Fruit fly (Drosophila melanogaster) whole organism, prepupa: Measurements from ENCODE around the gene Lrrk.

Experiments
- Blimp-1 ChIP-seq: fragments of 200-800 bp; sonication (Bioruptor generic); optimal IDR thresholded peaks from 3 replicates; lab custom pipeline; 2017; ENCODE audit warnings: missing biosample characterization, missing genetic modification characterization, mild to moderate bottlenecking, moderate library complexity, missing genetic modification reagents
- CG10669 ChIP-seq: fragments of 200-800 bp; sonication (Bioruptor generic); optimal IDR thresholded peaks from 3 replicates; lab custom pipeline; 2018; ENCODE audit warnings: missing biosample characterization, mild to moderate bottlenecking, missing genetic modification characterization, moderate library complexity
- CG15336 ChIP-seq: fragments of 200-800 bp; sonication (Bioruptor generic); IDR thresholded peaks from 2 replicates; pipeline ENCODE4 v1.3.6; 2022; ENCODE audit warnings: missing biosample characterization, missing genetic modification characterization
- CG1621 ChIP-seq: fragments of 200-800 bp; sonication (Bioruptor generic); optimal IDR thresholded peaks from 3 replicates; lab custom pipeline; 2018; ENCODE audit warnings: missing biosample characterization, mild to moderate bottlenecking, missing genetic modification characterization
- CG31627 ChIP-seq: fragments of 200-800 bp; sonication (Bioruptor generic); optimal IDR thresholded peaks from 3 replicates; lab custom pipeline; 2016; ENCODE audit warnings: missing biosample characterization, missing genetic modification characterization
- CG32006 ChIP-seq: fragments of 200-800 bp; sonication (Bioruptor generic); optimal IDR thresholded peaks from 3 replicates; lab custom pipeline; 2017; ENCODE audit warnings: missing biosample characterization, mild to moderate bottlenecking, missing genetic modification characterization
- CG3919 ChIP-seq: fragments of 200-800 bp; sonication (Bioruptor generic); optimal IDR thresholded peaks from 3 replicates; lab custom pipeline; 2016; ENCODE audit warnings: missing biosample characterization, missing genetic modification characterization
- CG6163 ChIP-seq: fragments of 200-800 bp; sonication (Bioruptor generic); IDR thresholded peaks from 3 replicates; pipeline ENCODE4 v1.3.6; 2022; ENCODE audit warnings: missing biosample characterization, missing genetic modification characterization
- CG6276 ChIP-seq: fragments of 200-800 bp; sonication (Bioruptor generic); optimal IDR thresholded peaks from 2 replicates; lab custom pipeline; 2017; ENCODE audit warnings: missing biosample characterization, mild to moderate bottlenecking, missing genetic modification characterization
- CG6808 ChIP-seq: fragments of 200-800 bp; sonication (Bioruptor generic); optimal IDR thresholded peaks from 3 replicates; lab custom pipeline; 2017; ENCODE audit warnings: missing biosample characterization, missing genetic modification characterization, mild to moderate bottlenecking, moderate library complexity, missing genetic modification reagents
- CG6854 ChIP-seq: fragments of 200-800 bp; sonication (Bioruptor generic); optimal IDR thresholded peaks from 2 replicates; lab custom pipeline; 2017; ENCODE audit warnings: missing biosample characterization, mild to moderate bottlenecking, missing genetic modification characterization
- CG7368 ChIP-seq: fragments of 200-800 bp; sonication (Bioruptor generic); optimal IDR thresholded peaks from 3 replicates; lab custom pipeline; 2016; ENCODE audit warnings: missing biosample characterization, missing genetic modification characterization
- CG8119 ChIP-seq: fragments of 200-800 bp; sonication (Bioruptor generic); IDR thresholded peaks from 3 replicates; pipeline ENCODE4 v1.3.6; 2022; ENCODE audit warnings: missing biosample characterization, missing genetic modification characterization
- CG8632 ChIP-seq: fragments of 200-800 bp; sonication (Bioruptor generic); optimal IDR thresholded peaks from 3 replicates; lab custom pipeline; 2016; ENCODE audit warnings: missing biosample characterization, missing genetic modification characterization
- CG9139 ChIP-seq: fragments of 200-800 bp; sonication (Bioruptor generic); optimal IDR thresholded peaks from 3 replicates; lab custom pipeline; 2017; ENCODE audit warnings: missing biosample characterization, mild to moderate bottlenecking, missing genetic modification characterization
- Eip75B ChIP-seq: fragments of 200-800 bp; sonication (Bioruptor generic); optimal IDR thresholded peaks from 3 replicates; lab custom pipeline; 2016; ENCODE audit warnings: missing biosample characterization, missing genetic modification characterization
- Eip78C ChIP-seq: fragments of 200-800 bp; sonication (Bioruptor generic); peaks from one replicate; lab custom pipeline; 2016; ENCODE audit warnings: missing biosample characterization, missing genetic modification characterization
- Eip93F ChIP-seq: fragments of 200-800 bp; sonication (Bioruptor generic); optimal IDR thresholded peaks from 2 replicates; lab custom pipeline; 2016; ENCODE audit warnings: missing biosample characterization, mild to moderate bottlenecking, missing genetic modification characterization
- Ets21C ChIP-seq: fragments of 200-800 bp; sonication (Bioruptor generic); optimal IDR thresholded peaks from 3 replicates; lab custom pipeline; 2016; ENCODE audit warnings: missing biosample characterization, missing genetic modification characterization
- Ets96B ChIP-seq: fragments of 200-800 bp; optimal IDR thresholded peaks from 2 replicates; lab custom pipeline; 2019; ENCODE audit warnings: missing biosample characterization, mild to moderate bottlenecking, missing genetic modification characterization, moderate library complexity
- Hr4 ChIP-seq: fragments of 200-800 bp; sonication (Bioruptor generic); optimal IDR thresholded peaks from 3 replicates; lab custom pipeline; 2016; ENCODE audit warnings: missing biosample characterization, missing genetic modification characterization
- Lpt ChIP-seq: fragments of 200-800 bp; sonication (Bioruptor generic); optimal IDR thresholded peaks from 3 replicates; lab custom pipeline; 2016; ENCODE audit warnings: missing biosample characterization, missing genetic modification characterization
- Met ChIP-seq: fragments of 200-800 bp; sonication (Bioruptor generic); optimal IDR thresholded peaks from 3 replicates; lab custom pipeline; 2016; ENCODE audit warnings: missing biosample characterization, missing genetic modification characterization
- OdsH ChIP-seq: fragments of 200-800 bp; sonication (Bioruptor generic); optimal IDR thresholded peaks from 3 replicates; lab custom pipeline; 2016; ENCODE audit warnings: missing biosample characterization, missing genetic modification characterization
- Smox ChIP-seq: fragments of 200-800 bp; sonication (Bioruptor generic); optimal IDR thresholded peaks from 3 replicates; lab custom pipeline; 2016; ENCODE audit warnings: missing biosample characterization, missing genetic modification characterization
- Sox15 ChIP-seq: fragments of 200-800 bp; sonication (Bioruptor generic); optimal IDR thresholded peaks from 3 replicates; lab custom pipeline; 2016; ENCODE audit warnings: missing biosample characterization, missing genetic modification characterization
- achi ChIP-seq: fragments of 200-800 bp; sonication (Bioruptor generic); optimal IDR thresholded peaks from 3 replicates; lab custom pipeline; 2016; ENCODE audit warnings: missing biosample characterization, missing genetic modification characterization
- dsx ChIP-seq: fragments of 200-800 bp; optimal IDR thresholded peaks from 3 replicates; lab custom pipeline; 2019; ENCODE audit warnings: missing biosample characterization, mild to moderate bottlenecking, missing genetic modification characterization, moderate library complexity; ENCODE audit not compliant: poor library complexity, severe bottlenecking
- fd59A ChIP-seq: fragments of 200-800 bp; sonication (Bioruptor generic); optimal IDR thresholded peaks from 2 replicates; lab custom pipeline; 2017; ENCODE audit warnings: missing biosample characterization, mild to moderate bottlenecking, missing genetic modification characterization, missing genetic modification reagents
- fd85E ChIP-seq: fragments of 200-800 bp; sonication (Bioruptor generic); optimal IDR thresholded peaks from 3 replicates; lab custom pipeline; 2016; ENCODE audit warnings: missing biosample characterization, missing genetic modification characterization
- fkh ChIP-seq: fragments of 200-800 bp; sonication (Bioruptor generic); optimal IDR thresholded peaks from 3 replicates; lab custom pipeline; 2017; ENCODE audit warnings: missing biosample characterization, mild to moderate bottlenecking, missing genetic modification characterization, moderate library complexity
- pdm3 ChIP-seq: fragments of 200-800 bp; sonication (Bioruptor generic); optimal IDR thresholded peaks from 3 replicates; lab custom pipeline; 2016; ENCODE audit warnings: missing biosample characterization, missing genetic modification characterization
- salr ChIP-seq, 2 experiments: fragments of 200-800 bp; sonication (Bioruptor generic); optimal IDR thresholded peaks; 3 replicates each; lab custom pipeline; 2016 to 2018; ENCODE audit warnings: missing biosample characterization in 2 of 2, missing genetic modification characterization in 2 of 2, mild to moderate bottlenecking in 1 of 2
- spab ChIP-seq: fragments of 200-800 bp; sonication (Bioruptor generic); optimal IDR thresholded peaks from 2 replicates; lab custom pipeline; 2017; ENCODE audit warnings: missing biosample characterization, mild to moderate bottlenecking, missing genetic modification characterization, missing genetic modification reagents
- ss ChIP-seq, 2 experiments: fragments of 200-800 bp; sonication (Bioruptor generic); optimal IDR thresholded peaks; 2 replicates in 1 of 2; 3 replicates in 1 of 2; lab custom pipeline; 2017 to 2018; ENCODE audit warnings: mild to moderate bottlenecking in 2 of 2, missing biosample characterization in 2 of 2, missing genetic modification characterization in 2 of 2, moderate library complexity in 1 of 2
- topi ChIP-seq: fragments of 200-800 bp; sonication (Bioruptor generic); optimal IDR thresholded peaks from 3 replicates; lab custom pipeline; 2016; ENCODE audit warnings: missing biosample characterization, missing genetic modification characterization

Gene Lrrk

DNA sequence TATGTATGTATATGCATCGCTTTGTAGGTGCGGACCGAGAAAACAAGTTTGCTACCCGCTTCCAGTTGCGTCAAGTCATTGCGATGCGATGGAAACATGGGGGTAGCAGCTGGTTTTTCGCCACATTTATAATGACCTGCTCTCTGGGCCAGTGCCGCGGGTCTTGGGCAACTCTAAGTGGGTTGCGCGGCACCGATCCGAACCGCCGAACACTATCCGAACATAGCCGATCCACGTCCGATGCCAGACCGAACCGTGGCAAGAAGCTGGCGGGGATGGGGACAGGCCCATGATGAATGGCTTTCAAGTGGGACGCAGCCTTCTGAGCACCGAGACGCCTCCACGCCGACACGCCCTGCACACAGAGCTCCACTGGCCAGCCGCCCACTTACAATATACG is 31.2 kb upstream of the Lrrk start:
- TF ChIP-seq Eip75B (peak; percentile 6), CG9139 (GFP tag; lab: Kevin White, UChicago) (peak; percentile 6), CG8119 (GFP tag; lab: Robert Waterston, UW) (peak; percentile 23; the same call in 1 of the 3 replicates), ss (GFP tag; optimal IDR thresholded peaks at IDR 0.05; lab: Kevin White, UChicago) (peak; percentile 1 to 51), dsx (GFP tag; lab: Kevin White, UChicago) (no peak), OdsH (GFP tag; lab: Kevin White, UChicago) (no peak), CG15336 (peak; percentile 45; the same call in 1 of the 2 replicates), CG1621 (tag; lab: Kevin White, UChicago) (peak; percentile 59), Lpt (GFP tag; lab: Kevin White, UChicago) (peak; percentile 62), CG6276 (GFP tag; lab: Kevin White, UChicago) (peak; percentile 20), Hr4 (GFP tag; lab: Kevin White, UChicago) (no peak), Eip78C (GFP tag; lab: Kevin White, UChicago) (peak; percentile 66), CG6163 (GFP tag; lab: Robert Waterston, UW) (peak; percentile 56; the same call in 1 of the 3 replicates), achi (no peak)

dm6 chr3R:20605078-20605477 is 30.2 kb upstream of the Lrrk start:
- no peak for TF ChIP-seq CG3919 (GFP tag; lab: Kevin White, UChicago)
- TF ChIP-seq CG1621 (tag; lab: Kevin White, UChicago) = peak; percentile 6
- TF ChIP-seq, all 60 proteins: peak for 1

DNA sequence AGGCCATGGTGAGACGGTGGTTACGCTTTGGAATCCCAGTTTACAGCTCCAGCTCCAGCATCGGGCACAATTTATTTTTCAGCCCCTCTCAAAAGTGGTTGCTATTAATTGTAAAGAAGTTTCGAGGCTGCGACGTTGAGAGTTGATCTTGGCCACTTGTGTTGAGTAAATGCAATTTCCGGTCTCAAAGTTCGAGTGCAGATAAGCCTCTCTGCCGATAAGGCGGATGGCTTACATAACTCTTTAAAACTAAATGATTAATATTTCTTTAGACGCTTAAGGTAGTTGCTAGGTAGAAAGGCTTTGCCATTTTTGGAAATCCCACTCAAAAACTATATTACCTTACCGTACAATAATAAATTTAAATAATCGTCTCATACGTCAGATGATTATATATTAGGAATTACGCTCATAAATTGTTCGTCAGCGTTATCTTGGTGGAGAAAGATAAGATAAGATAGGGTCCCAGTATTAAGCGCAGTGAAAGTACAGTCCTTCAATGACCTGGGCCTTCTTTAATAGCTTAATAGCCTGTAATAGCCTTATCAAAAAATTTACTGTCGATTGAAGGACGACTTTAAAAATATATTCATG is 29.6 kb upstream of the Lrrk start:
- no peak for TF ChIP-seq CG15336
- TF ChIP-seq fkh (GFP tag; lab: Kevin White, UChicago) = no peak
- no peak for TF ChIP-seq CG6276 (GFP tag; lab: Kevin White, UChicago)
- TF ChIP-seq Eip75B = no peak
- no peak for TF ChIP-seq Hr4 (GFP tag; lab: Kevin White, UChicago)
- no peak for TF ChIP-seq Blimp-1 (GFP tag; lab: Kevin White, UChicago)
- TF ChIP-seq OdsH (GFP tag; lab: Kevin White, UChicago) = no peak
- TF ChIP-seq CG10669 (GFP tag; lab: Kevin White, UChicago) = no peak
- TF ChIP-seq Met = no peak
- no peak for TF ChIP-seq Smox (GFP tag; lab: Kevin White, UChicago)
- TF ChIP-seq Eip78C (GFP tag; lab: Kevin White, UChicago) = no peak
- no peak for TF ChIP-seq spab (GFP tag; lab: Kevin White, UChicago)
- TF ChIP-seq CG31627 (GFP tag; lab: Kevin White, UChicago) = no peak

- no peak for TF ChIP-seq CG7368 (GFP tag; lab: Kevin White, UChicago)
- TF ChIP-seq CG8632 (GFP tag; lab: Kevin White, UChicago) = no peak
- TF ChIP-seq Eip93F (GFP tag; lab: Kevin White, UChicago) = no peak
- no peak for TF ChIP-seq salr (GFP tag; optimal IDR thresholded peaks at IDR 0.05; lab: Kevin White, UChicago)
- no peak for TF ChIP-seq fd59A (GFP tag; lab: Kevin White, UChicago)
- TF ChIP-seq Sox15 (GFP tag; lab: Kevin White, UChicago) = no peak
- TF ChIP-seq dsx (GFP tag; lab: Kevin White, UChicago) = no peak
- TF ChIP-seq CG6808 (GFP tag; lab: Kevin White, UChicago) = no peak
- TF ChIP-seq pdm3 (GFP tag; lab: Kevin White, UChicago) = no peak
- no peak for TF ChIP-seq Ets96B
- no peak for TF ChIP-seq CG9139 (GFP tag; lab: Kevin White, UChicago)
- no peak for TF ChIP-seq fd85E (GFP tag; lab: Kevin White, UChicago)
- no peak for TF ChIP-seq CG6163 (GFP tag; lab: Robert Waterston, UW)
- no peak for TF ChIP-seq Ets21C (GFP tag; lab: Kevin White, UChicago)
- TF ChIP-seq CG32006 = no peak
- TF ChIP-seq spab (GFP tag; lab: Kevin White, UChicago) = no peak
- no peak for TF ChIP-seq CG6854 (GFP tag; lab: Kevin White, UChicago)
- no peak for TF ChIP-seq topi (GFP tag; lab: Kevin White, UChicago)
These were observed 27.1 kb upstream of the Lrrk start for dm6 chr3R:20608199-20608598.
